Worm (Caenorhabditis elegans) whole organism, L4 larva: ENCODE results near the gene dhs-14.

Source experiments
- ctbp-1 ChIP-seq: fragments of 200-800 bp; sonication (Bioruptor generic); IDR thresholded peaks from 2 replicates; pipeline ENCODE4 v1.3.6; 2022; ENCODE audit warnings: missing genetic modification reagents, missing genetic modification characterization, missing compliant biosample characterization
- lin-13 ChIP-seq: fragments of 150-350 bp; optimal IDR thresholded peaks from 2 replicates; lab custom pipeline; 2014; ENCODE audit warnings: missing biosample characterization, missing genetic modification reagents, missing genetic modification characterization
- snpc-4 ChIP-seq: fragments of 150-350 bp; optimal IDR thresholded peaks from 2 replicates; lab custom pipeline; 2014; ENCODE audit warnings: missing biosample characterization, missing genetic modification characterization
- unc-62 ChIP-seq, 3 experiments: fragments of 150-350 bp in 1 of 3; sonication (generic microtip); optimal IDR thresholded peaks in 2 of 3; peaks in 1 of 3; 1 replicate in 1 of 3; 2 replicates in 2 of 3; lab custom pipeline; 2014 to 2017; ENCODE audit warnings: missing biosample characterization in 3 of 3, missing genetic modification characterization in 3 of 3, missing genetic modification reagents in 3 of 3, missing genotype in 1 of 3

DNA sequence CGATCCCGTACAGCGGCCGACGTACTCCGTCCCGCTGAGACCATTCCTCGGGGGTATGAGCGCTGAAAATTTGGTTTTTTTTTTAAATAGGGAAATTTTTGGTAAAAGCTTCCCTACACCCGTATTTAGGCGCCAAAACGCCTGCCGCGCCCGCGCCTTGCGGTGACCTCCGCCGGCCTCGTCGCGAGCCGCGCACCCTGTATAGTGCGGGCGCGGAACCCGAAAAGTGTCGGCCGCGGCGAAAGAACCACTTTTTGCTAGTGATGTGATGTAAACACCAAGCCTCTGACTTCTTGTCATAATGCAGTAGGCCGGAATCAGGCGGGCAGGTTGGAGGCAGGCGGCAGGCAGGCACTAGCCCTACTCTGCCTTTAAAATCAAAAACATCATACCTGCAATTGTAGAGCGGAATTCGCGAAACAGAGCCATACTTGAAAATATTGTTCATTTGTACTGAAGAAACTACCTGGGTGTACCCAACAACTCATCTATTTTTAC, 46.3 kb downstream of the dhs-14 start, which contains the start of gene srt-29:
- no peak for TF ChIP-seq lin-13
- no peak for TF ChIP-seq ctbp-1 (GFP tag; lab: Robert Waterston, UW)
- TF ChIP-seq unc-62 (GFP tag; optimal IDR thresholded peaks at IDR 0.05 in 1 of 2; lab: Kevin White, UChicago), result no peak
- TF ChIP-seq unc-62 (tag; optimal IDR thresholded peaks at IDR 0.05; lab: Kevin White, UChicago), result no peak
- TF ChIP-seq snpc-4 (tag; lab: Kevin White, UChicago), result no peak
